Fruit fly (Drosophila melanogaster) whole organism, embryonic: ENCODE measurements around the gene qtc.

Experiments used
- ATbp ChIP-seq: fragments of 200-800 bp; sonication (Bioruptor generic); optimal IDR thresholded peaks from 2 replicates; lab custom pipeline; 2017; ENCODE audit warnings: missing biosample characterization, mild to moderate bottlenecking, missing genetic modification characterization, missing genetic modification reagents
- Atf-2 ChIP-seq: fragments of 200-800 bp; sonication (Bioruptor generic); optimal IDR thresholded peaks from 2 replicates; lab custom pipeline; 2016; ENCODE audit warnings: missing biosample characterization, missing genetic modification characterization
- BEAF-32 ChIP-seq: fragments of 200-800 bp; sonication (Bioruptor generic); optimal IDR thresholded peaks from 3 replicates; lab custom pipeline; 2017; ENCODE audit warnings: missing biosample characterization, missing genetic modification characterization, mild to moderate bottlenecking, moderate library complexity, missing genetic modification reagents
- CG10209 ChIP-seq: fragments of 200-800 bp; sonication (Bioruptor generic); optimal IDR thresholded peaks from 3 replicates; lab custom pipeline; 2017; ENCODE audit warnings: missing biosample characterization, mild to moderate bottlenecking, missing genetic modification characterization, missing genetic modification reagents
- CG11398 ChIP-seq: fragments of 200-800 bp; sonication (Bioruptor generic); optimal IDR thresholded peaks from 2 replicates; lab custom pipeline; 2016; ENCODE audit warnings: missing biosample characterization, missing genetic modification characterization
- CG11504 ChIP-seq: fragments of 200-800 bp; sonication (Bioruptor generic); optimal IDR thresholded peaks from 3 replicates; lab custom pipeline; 2019; ENCODE audit warnings: missing biosample characterization, mild to moderate bottlenecking, missing genetic modification characterization, moderate library complexity
- CG12942 ChIP-seq: fragments of 200-800 bp; sonication (Bioruptor generic); optimal IDR thresholded peaks from 3 replicates; lab custom pipeline; 2016; ENCODE audit warnings: missing biosample characterization, missing genetic modification characterization
- CG13123 ChIP-seq: fragments of 200-800 bp; sonication (Bioruptor generic); optimal IDR thresholded peaks from 2 replicates; lab custom pipeline; 2016; ENCODE audit warnings: missing biosample characterization, missing genetic modification characterization
- CG13296 ChIP-seq: fragments of 200-800 bp; sonication (Bioruptor generic); optimal IDR thresholded peaks from 3 replicates; lab custom pipeline; 2018; ENCODE audit warnings: missing biosample characterization, mild to moderate bottlenecking, missing genetic modification characterization
- CG13424 ChIP-seq: fragments of 200-800 bp; sonication (Bioruptor generic); optimal IDR thresholded peaks from 2 replicates; lab custom pipeline; 2019; ENCODE audit warnings: missing biosample characterization, mild to moderate bottlenecking, missing genetic modification characterization, moderate library complexity
- CG1529 ChIP-seq: fragments of 200-800 bp; sonication (Bioruptor generic); optimal IDR thresholded peaks from 3 replicates; lab custom pipeline; 2018; ENCODE audit warnings: missing biosample characterization, missing genetic modification characterization
- CG32767 ChIP-seq: fragments of 200-800 bp; sonication (Bioruptor generic); IDR thresholded peaks from 2 replicates; pipeline ENCODE4 v1.3.6; 2022; ENCODE audit warnings: missing biosample characterization, missing genetic modification characterization
- CG34224 ChIP-seq: fragments of 200-800 bp; sonication (Bioruptor generic); IDR thresholded peaks from 3 replicates; pipeline ENCODE4 v1.3.6; 2022; ENCODE audit warnings: missing biosample characterization, missing genetic modification characterization; ENCODE audit not compliant: partially characterized antibody
- CG4617 ChIP-seq: fragments of 200-800 bp; sonication (Bioruptor generic); optimal IDR thresholded peaks from 3 replicates; lab custom pipeline; 2016; ENCODE audit warnings: missing biosample characterization, missing genetic modification characterization, borderline replicate concordance
- CG5953 ChIP-seq: fragments of 200-800 bp; sonication (Bioruptor generic); IDR thresholded peaks from 2 replicates; pipeline ENCODE4 v1.3.6; 2022; ENCODE audit warnings: missing biosample characterization, missing genetic modification characterization
- CG6765 ChIP-seq: fragments of 200-800 bp; sonication (Bioruptor generic); optimal IDR thresholded peaks from 3 replicates; lab custom pipeline; 2017; ENCODE audit warnings: missing biosample characterization, mild to moderate bottlenecking, missing genetic modification characterization
- CG7745 ChIP-seq: fragments of 200-800 bp; sonication (Bioruptor generic); optimal IDR thresholded peaks from 2 replicates; lab custom pipeline; 2018; ENCODE audit warnings: missing biosample characterization, mild to moderate bottlenecking, missing genetic modification characterization, moderate library complexity
- CG8359 ChIP-seq: fragments of 200-800 bp; sonication (Bioruptor generic); optimal IDR thresholded peaks from 2 replicates; lab custom pipeline; 2017; ENCODE audit warnings: missing biosample characterization, mild to moderate bottlenecking, missing genetic modification characterization, borderline replicate concordance
- CG8388 ChIP-seq: fragments of 200-800 bp; sonication (Bioruptor generic); optimal IDR thresholded peaks from 2 replicates; lab custom pipeline; 2019; ENCODE audit warnings: missing biosample characterization, mild to moderate bottlenecking, missing genetic modification characterization, moderate library complexity
- CG9437 ChIP-seq: fragments of 200-800 bp; sonication (Bioruptor generic); optimal IDR thresholded peaks from 2 replicates; lab custom pipeline; 2018; ENCODE audit warnings: missing biosample characterization, mild to moderate bottlenecking, missing genetic modification characterization
- CHES-1-like ChIP-seq: fragments of 200-800 bp; sonication (Bioruptor generic); optimal IDR thresholded peaks from 2 replicates; lab custom pipeline; 2016; ENCODE audit warnings: missing biosample characterization, missing genetic modification characterization
- Fer1 ChIP-seq: fragments of 200-800 bp; sonication (Bioruptor generic); optimal IDR thresholded peaks from 2 replicates; lab custom pipeline; 2017; ENCODE audit warnings: missing biosample characterization, mild to moderate bottlenecking, missing genetic modification characterization
- Hmr ChIP-seq: fragments of 200-800 bp; sonication (Bioruptor generic); optimal IDR thresholded peaks from 3 replicates; lab custom pipeline; 2017; ENCODE audit warnings: mild to moderate bottlenecking, missing biosample characterization, missing genetic modification reagents, missing genetic modification characterization
- MBD-R2 ChIP-seq: fragments of 200-800 bp; sonication (Bioruptor generic); IDR thresholded peaks from 2 replicates; pipeline ENCODE4 v1.3.6; 2022; ENCODE audit warnings: missing biosample characterization, missing genetic modification characterization
- MESR4 ChIP-seq: fragments of 200-800 bp; sonication (Bioruptor generic); optimal IDR thresholded peaks from 2 replicates; lab custom pipeline; 2018; ENCODE audit warnings: missing biosample characterization, mild to moderate bottlenecking, missing genetic modification characterization, moderate library complexity
- Oli ChIP-seq: fragments of 200-800 bp; sonication (Bioruptor generic); optimal IDR thresholded peaks from 2 replicates; lab custom pipeline; 2018; ENCODE audit warnings: missing biosample characterization, mild to moderate bottlenecking, missing genetic modification characterization, moderate library complexity
- Rfx ChIP-seq: fragments of 200-800 bp; sonication (Bioruptor generic); IDR thresholded peaks from 2 replicates; pipeline ENCODE4 v1.3.6; 2022; ENCODE audit warnings: missing biosample characterization, missing genetic modification characterization
- Rx ChIP-seq: fragments of 200-800 bp; sonication (Bioruptor generic); IDR thresholded peaks from 2 replicates; pipeline ENCODE4 v1.3.6; 2022; ENCODE audit warnings: missing biosample characterization, missing genetic modification characterization
- amos ChIP-seq: fragments of 200-800 bp; sonication (Bioruptor generic); IDR thresholded peaks from 2 replicates; pipeline ENCODE4 v1.3.6; 2022; ENCODE audit warnings: missing biosample characterization, missing genetic modification characterization; ENCODE audit not compliant: partially characterized antibody
- ase ChIP-seq: fragments of 200-800 bp; sonication (Bioruptor generic); IDR thresholded peaks from 3 replicates; pipeline ENCODE4 v1.3.6; 2022; ENCODE audit warnings: missing biosample characterization, missing genetic modification characterization
- bowl ChIP-seq: fragments of 200-800 bp; sonication (Bioruptor generic); IDR thresholded peaks from 2 replicates; pipeline ENCODE4 v1.3.6; 2022; ENCODE audit warnings: missing biosample characterization, missing genetic modification characterization
- cato ChIP-seq: fragments of 200-800 bp; sonication (Bioruptor generic); optimal IDR thresholded peaks from 2 replicates; lab custom pipeline; 2016; ENCODE audit warnings: missing biosample characterization, missing genetic modification characterization, borderline replicate concordance
- chif ChIP-seq, 2 experiments: fragments of 200-800 bp; sonication (Bioruptor generic); optimal IDR thresholded peaks; 3 replicates each; lab custom pipeline; 2016; ENCODE audit warnings: missing biosample characterization in 2 of 2, missing genetic modification characterization in 2 of 2
- dimm ChIP-seq: fragments of 200-800 bp; sonication (Bioruptor generic); IDR thresholded peaks from 2 replicates; pipeline ENCODE4 v1.3.6; 2022; ENCODE audit warnings: missing biosample characterization, missing genetic modification characterization
- dpn ChIP-seq, 2 experiments: fragments of 200-800 bp; sonication (Bioruptor generic); optimal IDR thresholded peaks; 3 replicates each; lab custom pipeline; 2016; ENCODE audit warnings: missing biosample characterization in 2 of 2, missing genetic modification characterization in 2 of 2
- gce ChIP-seq: fragments of 200-800 bp; sonication (Bioruptor generic); IDR thresholded peaks from 3 replicates; pipeline ENCODE4 v1.3.6; 2022; ENCODE audit warnings: missing biosample characterization, missing genetic modification characterization
- mirr ChIP-seq: fragments of 200-800 bp; sonication (Bioruptor generic); optimal IDR thresholded peaks from 3 replicates; lab custom pipeline; 2018; ENCODE audit warnings: missing biosample characterization, mild to moderate bottlenecking, missing genetic modification characterization
- nerfin-1 ChIP-seq: fragments of 200-800 bp; sonication (Bioruptor generic); optimal IDR thresholded peaks from 3 replicates; lab custom pipeline; 2019; ENCODE audit warnings: missing biosample characterization, mild to moderate bottlenecking, missing genetic modification characterization, moderate library complexity
- pum ChIP-seq: fragments of 200-800 bp; sonication (Bioruptor generic); optimal IDR thresholded peaks from 2 replicates; lab custom pipeline; 2016; ENCODE audit warnings: missing biosample characterization, missing genetic modification characterization
- sd ChIP-seq: fragments of 200-800 bp; sonication (Bioruptor generic); optimal IDR thresholded peaks from 3 replicates; lab custom pipeline; 2018; ENCODE audit warnings: missing biosample characterization, mild to moderate bottlenecking, missing genetic modification characterization, moderate library complexity
- seq ChIP-seq: fragments of 200-800 bp; sonication (Bioruptor generic); IDR thresholded peaks from 2 replicates; pipeline ENCODE4 v1.3.6; 2022; ENCODE audit warnings: missing biosample characterization, missing genetic modification characterization
- sim ChIP-seq: fragments of 200-800 bp; sonication (Bioruptor generic); IDR thresholded peaks from 2 replicates; pipeline ENCODE4 v1.3.6; 2022; ENCODE audit warnings: missing biosample characterization, missing genetic modification characterization
- sr ChIP-seq: fragments of 200-800 bp; sonication (Bioruptor generic); IDR thresholded peaks from 3 replicates; pipeline ENCODE4 v1.3.6; 2022; ENCODE audit warnings: missing biosample characterization, missing genetic modification characterization
- tio ChIP-seq: fragments of 200-800 bp; sonication (Bioruptor generic); optimal IDR thresholded peaks from 2 replicates; lab custom pipeline; 2017; ENCODE audit warnings: missing biosample characterization, missing genetic modification characterization, inconsistent platforms
- trem ChIP-seq: fragments of 200-800 bp; optimal IDR thresholded peaks from 3 replicates; lab custom pipeline; 2019; ENCODE audit warnings: missing biosample characterization, mild to moderate bottlenecking, missing genetic modification characterization, moderate library complexity
- unc-4 ChIP-seq: fragments of 200-800 bp; sonication (Bioruptor generic); IDR thresholded peaks from 2 replicates; pipeline ENCODE4 v1.3.6; 2022; ENCODE audit warnings: missing biosample characterization, missing genetic modification characterization; ENCODE audit not compliant: partially characterized antibody
- vfl ChIP-seq: fragments of 200-800 bp; sonication (Bioruptor generic); optimal IDR thresholded peaks from 2 replicates; lab custom pipeline; 2016; ENCODE audit warnings: missing biosample characterization, missing genetic modification characterization
- zen ChIP-seq: fragments of 200-800 bp; sonication (Bioruptor generic); optimal IDR thresholded peaks from 3 replicates; lab custom pipeline; 2018; ENCODE audit warnings: missing biosample characterization, mild to moderate bottlenecking, missing genetic modification characterization, moderate library complexity

Gene qtc

DNA sequence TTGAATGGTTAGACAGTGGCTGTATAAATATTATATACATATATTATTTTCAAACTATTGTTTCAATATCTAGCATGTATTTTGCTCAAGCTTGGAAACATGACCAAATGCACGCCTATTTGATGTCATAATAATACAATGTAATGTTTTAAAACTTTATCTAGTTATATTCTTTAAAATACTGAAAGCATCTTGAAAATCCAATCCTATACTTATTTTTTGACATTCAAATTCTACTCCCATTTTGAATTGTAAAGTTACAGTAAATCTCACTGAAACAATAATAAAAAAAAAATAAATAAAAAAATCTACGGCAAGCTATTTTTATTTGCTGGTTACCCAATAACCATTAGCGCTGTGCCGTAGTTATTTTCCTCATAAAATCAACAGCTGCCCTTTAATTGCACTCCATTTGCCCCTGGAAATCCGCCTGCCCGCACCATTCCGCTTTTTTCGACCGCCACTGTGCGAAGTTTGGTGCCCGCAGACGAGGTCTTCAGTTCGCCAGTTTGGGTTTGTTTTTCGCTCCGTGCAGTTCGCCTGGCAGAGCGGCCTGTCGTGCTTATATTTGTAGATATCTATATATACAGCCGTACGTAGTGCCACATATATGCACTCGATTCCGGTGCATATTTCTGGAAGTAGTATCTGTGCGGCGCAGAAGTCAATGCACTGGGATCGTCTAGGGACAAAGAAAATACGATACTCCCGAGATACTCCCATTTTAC lies 15.6 kb upstream of the qtc start (continued):
- TF ChIP-seq sim (GFP tag; lab: Robert Waterston, UW) (no peak), sd (peak; percentile 28), Hmr (GFP tag; lab: Kevin White, UChicago) (peak; percentile 48), ATbp (peak; percentile 56), gce (GFP tag; lab: Robert Waterston, UW) (peak; percentile 77; the same call in 2 of the 3 replicates), mirr (peak; percentile 25), CG11504 (tag; lab: Kevin White, UChicago) (peak; percentile 79), CG12942 (GFP tag; lab: Kevin White, UChicago) (peak; percentile 36), nerfin-1 (tag; lab: Kevin White, UChicago) (no peak), Rx (GFP tag; lab: Robert Waterston, UW) (peak; percentile 24; the same call in 1 of the 2 replicates), amos (GFP tag; lab: Robert Waterston, UW) (no peak), cato (GFP tag; lab: Kevin White, UChicago) (no peak), CG5953 (peak; percentile 49; the same call in 1 of the 2 replicates), Fer1 (GFP tag; lab: Kevin White, UChicago) (peak; percentile 26), Atf-2 (GFP tag; lab: Kevin White, UChicago) (peak; percentile 13), BEAF-32 (GFP tag; lab: Kevin White, UChicago) (no peak), zen (no peak), CG9437 (GFP tag; lab: Kevin White, UChicago) (peak; percentile 74), bowl (GFP tag; lab: Robert Waterston, UW) (0 out of 2 replicates have a peak, but pooled peaks have one; percentile 45), CG34224 (no peak), MESR4 (peak; percentile 7), CG6765 (GFP tag; lab: Kevin White, UChicago) (peak; percentile 26), CG8388 (peak; percentile 30), CG8359 (GFP tag; lab: Kevin White, UChicago) (peak; percentile 52), CG32767 (GFP tag; lab: Robert Waterston, UW) (peak; percentile 46; the same call in 1 of the 2 replicates), CG13424 (tag; lab: Kevin White, UChicago) (peak; percentile 70), trem (peak; percentile 11), Rfx (peak; percentile 63), sr (GFP tag; lab: Robert Waterston, UW) (peak; percentile 40; the same call in 1 of the 3 replicates), CG1529 (GFP tag; lab: Kevin White, UChicago) (peak; percentile 1), Oli (tag; lab: Kevin White, UChicago) (peak; percentile 66), CG10209 (GFP tag; lab: Kevin White, UChicago) (peak; percentile 34), CG13296 (GFP tag; lab: Kevin White, UChicago) (peak; percentile 43), ase (GFP tag; lab: Robert Waterston, UW) (peak; percentile 54; the same call in 2 of the 3 replicates), dpn (GFP tag; optimal IDR thresholded peaks at IDR 0.05; lab: Kevin White, UChicago) (peak; percentile 45 to 46), seq (GFP tag; lab: Robert Waterston, UW) (peak; percentile 73), dimm (GFP tag; lab: Robert Waterston, UW) (peak; percentile 46), CG7745 (tag; lab: Kevin White, UChicago) (no peak), CG11398 (GFP tag; lab: Kevin White, UChicago) (no peak), CG4617 (peak; percentile 11), tio (peak; percentile 24), vfl (GFP tag; lab: Kevin White, UChicago) (no peak), pum (peak; percentile 42), CG13123 (GFP tag; lab: Kevin White, UChicago) (no peak), unc-4 (GFP tag; lab: Robert Waterston, UW) (no peak), chif (GFP tag; optimal IDR thresholded peaks at IDR 0.05; lab: Kevin White, UChicago) (peak in 1 of 2 experiments; percentile 51), CHES-1-like (no peak), MBD-R2 (no peak)
